Fruit fly (Drosophila melanogaster): ENCODE measurements around the gene C3G.

- TF ChIP-seq sd (tag; optimal IDR thresholded peaks at IDR 0.05): no peak
- TF ChIP-seq CG17612 (GFP tag; IDR thresholded peaks at IDR 0.05): no peak
- no peak for TF ChIP-seq gro (GFP tag; optimal IDR thresholded peaks at IDR 0.05)
- TF ChIP-seq stwl (tag; optimal IDR thresholded peaks at IDR 0.05): no peak
- no peak for TF ChIP-seq salm (tag; optimal IDR thresholded peaks at IDR 0.05)
- TF ChIP-seq CG7987 (GFP tag; optimal IDR thresholded peaks at IDR 0.05): no peak
- TF ChIP-seq CG17359 (tag; optimal IDR thresholded peaks at IDR 0.05): no peak
- no peak for TF ChIP-seq psq (GFP tag; optimal IDR thresholded peaks at IDR 0.05)
- no peak for TF ChIP-seq HHEX (GFP tag; optimal IDR thresholded peaks at IDR 0.05)
- TF ChIP-seq CG8478 (optimal IDR thresholded peaks at IDR 0.05): no peak
- TF ChIP-seq CG14014 (GFP tag; IDR thresholded peaks at IDR 0.05): no peak
Measured at dm6 chrX:6775622-6776021, 27.8 kb downstream of the C3G start.

Data from whole organism, embryonic.